Fruit fly (Drosophila melanogaster) whole organism, prepupa: ENCODE data around the gene CG9521.

Experiments used
- Blimp-1 ChIP-seq: fragments of 200-800 bp; sonication (Bioruptor generic); optimal IDR thresholded peaks from 3 replicates; lab custom pipeline; 2017; ENCODE audit warnings: missing biosample characterization, missing genetic modification characterization, mild to moderate bottlenecking, moderate library complexity, missing genetic modification reagents
- CG10669 ChIP-seq: fragments of 200-800 bp; sonication (Bioruptor generic); optimal IDR thresholded peaks from 3 replicates; lab custom pipeline; 2018; ENCODE audit warnings: missing biosample characterization, mild to moderate bottlenecking, missing genetic modification characterization, moderate library complexity
- CG11294 ChIP-seq: fragments of 200-800 bp; sonication (Bioruptor generic); IDR thresholded peaks from 2 replicates; pipeline ENCODE4 v1.3.6; 2022; ENCODE audit warnings: missing biosample characterization, missing genetic modification characterization
- CG11762 ChIP-seq: fragments of 200-800 bp; sonication (Bioruptor generic); optimal IDR thresholded peaks from 3 replicates; lab custom pipeline; 2016; ENCODE audit warnings: missing biosample characterization, missing genetic modification characterization; ENCODE audit not compliant: insufficient read depth
- CG11902 ChIP-seq: fragments of 200-800 bp; sonication (Bioruptor generic); optimal IDR thresholded peaks from 3 replicates; lab custom pipeline; 2016; ENCODE audit warnings: missing biosample characterization, missing genetic modification characterization
- CG1621 ChIP-seq: fragments of 200-800 bp; sonication (Bioruptor generic); optimal IDR thresholded peaks from 3 replicates; lab custom pipeline; 2018; ENCODE audit warnings: missing biosample characterization, mild to moderate bottlenecking, missing genetic modification characterization
- CG16779 ChIP-seq: fragments of 200-800 bp; sonication (Bioruptor generic); optimal IDR thresholded peaks from 3 replicates; lab custom pipeline; 2017; ENCODE audit warnings: missing biosample characterization, mild to moderate bottlenecking, missing genetic modification characterization
- CG31627 ChIP-seq: fragments of 200-800 bp; sonication (Bioruptor generic); optimal IDR thresholded peaks from 3 replicates; lab custom pipeline; 2016; ENCODE audit warnings: missing biosample characterization, missing genetic modification characterization
- CG32006 ChIP-seq: fragments of 200-800 bp; sonication (Bioruptor generic); optimal IDR thresholded peaks from 3 replicates; lab custom pipeline; 2017; ENCODE audit warnings: missing biosample characterization, mild to moderate bottlenecking, missing genetic modification characterization
- CG34406 ChIP-seq: fragments of 200-800 bp; sonication (Bioruptor generic); optimal IDR thresholded peaks from 3 replicates; lab custom pipeline; 2016; ENCODE audit warnings: missing biosample characterization, missing genetic modification characterization
- CG4318 ChIP-seq: fragments of 200-800 bp; sonication (Bioruptor generic); optimal IDR thresholded peaks from 3 replicates; lab custom pipeline; 2017; ENCODE audit warnings: missing biosample characterization, mild to moderate bottlenecking, missing genetic modification characterization
- CG6276 ChIP-seq: fragments of 200-800 bp; sonication (Bioruptor generic); optimal IDR thresholded peaks from 2 replicates; lab custom pipeline; 2017; ENCODE audit warnings: missing biosample characterization, mild to moderate bottlenecking, missing genetic modification characterization
- CG6792 ChIP-seq: fragments of 200-800 bp; sonication (Bioruptor generic); optimal IDR thresholded peaks from 3 replicates; lab custom pipeline; 2016; ENCODE audit warnings: missing biosample characterization, missing genetic modification characterization
- CG6808 ChIP-seq: fragments of 200-800 bp; sonication (Bioruptor generic); optimal IDR thresholded peaks from 3 replicates; lab custom pipeline; 2017; ENCODE audit warnings: missing biosample characterization, missing genetic modification characterization, mild to moderate bottlenecking, moderate library complexity, missing genetic modification reagents
- CG7368 ChIP-seq: fragments of 200-800 bp; sonication (Bioruptor generic); optimal IDR thresholded peaks from 3 replicates; lab custom pipeline; 2016; ENCODE audit warnings: missing biosample characterization, missing genetic modification characterization
- CG8119 ChIP-seq: fragments of 200-800 bp; sonication (Bioruptor generic); IDR thresholded peaks from 3 replicates; pipeline ENCODE4 v1.3.6; 2022; ENCODE audit warnings: missing biosample characterization, missing genetic modification characterization
- CG8319 ChIP-seq: fragments of 200-800 bp; sonication (Bioruptor generic); optimal IDR thresholded peaks from 3 replicates; lab custom pipeline; 2016; ENCODE audit warnings: missing biosample characterization, missing genetic modification characterization
- CG8632 ChIP-seq: fragments of 200-800 bp; sonication (Bioruptor generic); optimal IDR thresholded peaks from 3 replicates; lab custom pipeline; 2016; ENCODE audit warnings: missing biosample characterization, missing genetic modification characterization
- CG9139 ChIP-seq: fragments of 200-800 bp; sonication (Bioruptor generic); optimal IDR thresholded peaks from 3 replicates; lab custom pipeline; 2017; ENCODE audit warnings: missing biosample characterization, mild to moderate bottlenecking, missing genetic modification characterization
- Eip75B ChIP-seq: fragments of 200-800 bp; sonication (Bioruptor generic); optimal IDR thresholded peaks from 3 replicates; lab custom pipeline; 2016; ENCODE audit warnings: missing biosample characterization, missing genetic modification characterization
- Eip78C ChIP-seq: fragments of 200-800 bp; sonication (Bioruptor generic); peaks from one replicate; lab custom pipeline; 2016; ENCODE audit warnings: missing biosample characterization, missing genetic modification characterization
- Eip93F ChIP-seq: fragments of 200-800 bp; sonication (Bioruptor generic); optimal IDR thresholded peaks from 2 replicates; lab custom pipeline; 2016; ENCODE audit warnings: missing biosample characterization, mild to moderate bottlenecking, missing genetic modification characterization
- Ets21C ChIP-seq: fragments of 200-800 bp; sonication (Bioruptor generic); optimal IDR thresholded peaks from 3 replicates; lab custom pipeline; 2016; ENCODE audit warnings: missing biosample characterization, missing genetic modification characterization
- Ets96B ChIP-seq: fragments of 200-800 bp; optimal IDR thresholded peaks from 2 replicates; lab custom pipeline; 2019; ENCODE audit warnings: missing biosample characterization, mild to moderate bottlenecking, missing genetic modification characterization, moderate library complexity
- Gug ChIP-seq: fragments of 200-800 bp; sonication (Bioruptor generic); IDR thresholded peaks from 2 replicates; pipeline ENCODE4 v1.3.6; 2022; ENCODE audit warnings: missing biosample characterization, missing genetic modification characterization
- Hr38 ChIP-seq: sonication (Bioruptor generic); optimal IDR thresholded peaks from 2 replicates; lab custom pipeline; 2016; ENCODE audit warnings: missing biosample characterization, missing genetic modification characterization
- Hr39 ChIP-seq: fragments of 200-800 bp; sonication (Bioruptor generic); optimal IDR thresholded peaks from 2 replicates; lab custom pipeline; 2016; ENCODE audit warnings: missing biosample characterization, missing genetic modification characterization
- Hr4 ChIP-seq: fragments of 200-800 bp; sonication (Bioruptor generic); optimal IDR thresholded peaks from 3 replicates; lab custom pipeline; 2016; ENCODE audit warnings: missing biosample characterization, missing genetic modification characterization
- Lpt ChIP-seq: fragments of 200-800 bp; sonication (Bioruptor generic); optimal IDR thresholded peaks from 3 replicates; lab custom pipeline; 2016; ENCODE audit warnings: missing biosample characterization, missing genetic modification characterization
- OdsH ChIP-seq: fragments of 200-800 bp; sonication (Bioruptor generic); optimal IDR thresholded peaks from 3 replicates; lab custom pipeline; 2016; ENCODE audit warnings: missing biosample characterization, missing genetic modification characterization
- Smox ChIP-seq: fragments of 200-800 bp; sonication (Bioruptor generic); optimal IDR thresholded peaks from 3 replicates; lab custom pipeline; 2016; ENCODE audit warnings: missing biosample characterization, missing genetic modification characterization
- Sox15 ChIP-seq: fragments of 200-800 bp; sonication (Bioruptor generic); optimal IDR thresholded peaks from 3 replicates; lab custom pipeline; 2016; ENCODE audit warnings: missing biosample characterization, missing genetic modification characterization
- achi ChIP-seq: fragments of 200-800 bp; sonication (Bioruptor generic); optimal IDR thresholded peaks from 3 replicates; lab custom pipeline; 2016; ENCODE audit warnings: missing biosample characterization, missing genetic modification characterization
- acj6 ChIP-seq: fragments of 200-800 bp; sonication (Bioruptor generic); optimal IDR thresholded peaks from 3 replicates; lab custom pipeline; 2016; ENCODE audit warnings: missing biosample characterization, missing genetic modification characterization
- dac ChIP-seq: fragments of 200-800 bp; sonication (Bioruptor generic); optimal IDR thresholded peaks from 2 replicates; lab custom pipeline; 2017; ENCODE audit warnings: missing biosample characterization, mild to moderate bottlenecking, missing genetic modification characterization
- dsx ChIP-seq: fragments of 200-800 bp; optimal IDR thresholded peaks from 3 replicates; lab custom pipeline; 2019; ENCODE audit warnings: missing biosample characterization, mild to moderate bottlenecking, missing genetic modification characterization, moderate library complexity; ENCODE audit not compliant: poor library complexity, severe bottlenecking
- eg ChIP-seq: fragments of 200-800 bp; sonication (Bioruptor generic); IDR thresholded peaks from 3 replicates; pipeline ENCODE4 v1.3.6; 2022; ENCODE audit warnings: missing biosample characterization, missing genetic modification characterization
- esn ChIP-seq: fragments of 200-800 bp; sonication (Bioruptor generic); optimal IDR thresholded peaks from 2 replicates; lab custom pipeline; 2016; ENCODE audit warnings: missing biosample characterization, mild to moderate bottlenecking, missing genetic modification characterization, moderate library complexity
- fd85E ChIP-seq: fragments of 200-800 bp; sonication (Bioruptor generic); optimal IDR thresholded peaks from 3 replicates; lab custom pipeline; 2016; ENCODE audit warnings: missing biosample characterization, missing genetic modification characterization
- fkh ChIP-seq: fragments of 200-800 bp; sonication (Bioruptor generic); optimal IDR thresholded peaks from 3 replicates; lab custom pipeline; 2017; ENCODE audit warnings: missing biosample characterization, mild to moderate bottlenecking, missing genetic modification characterization, moderate library complexity
- lz ChIP-seq: fragments of 200-800 bp; sonication (Bioruptor generic); optimal IDR thresholded peaks from 3 replicates; lab custom pipeline; 2016; ENCODE audit warnings: missing biosample characterization, missing genetic modification characterization
- net ChIP-seq: fragments of 200-800 bp; sonication (Bioruptor generic); optimal IDR thresholded peaks from 3 replicates; lab custom pipeline; 2016; ENCODE audit warnings: missing biosample characterization, missing genetic modification characterization
- pdm3 ChIP-seq: fragments of 200-800 bp; sonication (Bioruptor generic); optimal IDR thresholded peaks from 3 replicates; lab custom pipeline; 2016; ENCODE audit warnings: missing biosample characterization, missing genetic modification characterization
- salr ChIP-seq, 2 experiments: fragments of 200-800 bp; sonication (Bioruptor generic); optimal IDR thresholded peaks; 3 replicates each; lab custom pipeline; 2016 to 2018; ENCODE audit warnings: missing biosample characterization in 2 of 2, missing genetic modification characterization in 2 of 2, mild to moderate bottlenecking in 1 of 2
- ss ChIP-seq, 2 experiments: fragments of 200-800 bp; sonication (Bioruptor generic); optimal IDR thresholded peaks; 2 replicates in 1 of 2; 3 replicates in 1 of 2; lab custom pipeline; 2017 to 2018; ENCODE audit warnings: mild to moderate bottlenecking in 2 of 2, missing biosample characterization in 2 of 2, missing genetic modification characterization in 2 of 2, moderate library complexity in 1 of 2
- svp ChIP-seq: fragments of 200-800 bp; sonication (Bioruptor generic); peaks from one replicate; lab custom pipeline; 2016; ENCODE audit warnings: missing biosample characterization, missing genetic modification characterization
- topi ChIP-seq: fragments of 200-800 bp; sonication (Bioruptor generic); optimal IDR thresholded peaks from 3 replicates; lab custom pipeline; 2016; ENCODE audit warnings: missing biosample characterization, missing genetic modification characterization
- vri ChIP-seq: fragments of 200-800 bp; sonication (Bioruptor generic); optimal IDR thresholded peaks from 3 replicates; lab custom pipeline; 2016; ENCODE audit warnings: missing biosample characterization, mild to moderate bottlenecking, missing genetic modification characterization

CG9521 gene

DNA sequence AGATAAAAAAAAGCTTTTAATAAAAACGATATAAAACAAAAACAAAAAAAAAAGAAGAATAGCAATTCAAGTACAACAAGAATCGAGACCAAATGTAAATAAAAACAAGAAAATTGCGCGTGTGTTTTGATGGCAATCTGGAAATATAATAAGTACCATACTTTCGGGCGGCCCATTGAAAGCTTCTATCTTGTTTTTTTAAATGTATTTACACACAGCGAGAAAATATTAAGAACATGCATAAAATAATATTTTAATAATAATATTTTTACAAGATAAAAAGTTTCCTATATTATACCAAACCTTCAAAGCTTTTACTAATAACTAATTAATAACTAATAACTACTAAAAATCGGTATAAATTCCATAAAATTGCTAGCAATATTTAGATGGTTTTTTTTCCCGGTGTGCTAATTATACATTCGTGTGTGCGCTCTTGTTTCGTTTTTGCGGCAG is 12.6 kb downstream of the CG9521 start (continued):
- TF ChIP-seq ss (GFP tag; optimal IDR thresholded peaks at IDR 0.05; lab: Kevin White, UChicago) (peak; percentile 64 to 73), esn (peak; percentile 31), Eip78C (peak; percentile 90), Ets96B (tag; lab: Kevin White, UChicago) (peak; percentile 48), Sox15 (GFP tag; lab: Kevin White, UChicago) (no peak), vri (no peak), CG32006 (GFP tag; lab: Kevin White, UChicago) (peak; percentile 52), Eip75B (GFP tag; lab: Kevin White, UChicago) (peak; percentile 52), lz (GFP tag; lab: Kevin White, UChicago) (no peak), CG8632 (GFP tag; lab: Kevin White, UChicago) (peak; percentile 54), Blimp-1 (GFP tag; lab: Kevin White, UChicago) (no peak), dac (GFP tag; lab: Kevin White, UChicago) (no peak), CG10669 (GFP tag; lab: Kevin White, UChicago) (peak; percentile 51), acj6 (GFP tag; lab: Kevin White, UChicago) (peak; percentile 36), CG11902 (GFP tag; lab: Kevin White, UChicago) (no peak), net (GFP tag; lab: Kevin White, UChicago) (peak; percentile 39), CG6276 (GFP tag; lab: Kevin White, UChicago) (peak; percentile 36), fd85E (GFP tag; lab: Kevin White, UChicago) (no peak), Eip93F (GFP tag; lab: Kevin White, UChicago) (no peak), CG6808 (peak; percentile 70), Hr4 (GFP tag; lab: Kevin White, UChicago) (no peak), achi (GFP tag; lab: Kevin White, UChicago) (peak; percentile 35), CG11294 (no peak), topi (GFP tag; lab: Kevin White, UChicago) (peak; percentile 5), CG9139 (GFP tag; lab: Kevin White, UChicago) (peak; percentile 42), pdm3 (GFP tag; lab: Kevin White, UChicago) (peak; percentile 28)

- TF ChIP-seq CG34406 (GFP tag; lab: Kevin White, UChicago), result no peak
- TF ChIP-seq Hr38, result no peak
- no peak for TF ChIP-seq CG6276 (GFP tag; lab: Kevin White, UChicago)
- TF ChIP-seq CG31627 (GFP tag; lab: Kevin White, UChicago), result peak; percentile 46
- no peak for TF ChIP-seq Gug (GFP tag; lab: Robert Waterston, UW)
- TF ChIP-seq Smox (GFP tag; lab: Kevin White, UChicago), result no peak
- peak; percentile 19 for TF ChIP-seq acj6 (GFP tag; lab: Kevin White, UChicago)
- TF ChIP-seq CG6792 (GFP tag; lab: Kevin White, UChicago), result no peak
- peak; percentile 21 for TF ChIP-seq CG7368
- no peak for TF ChIP-seq dac (GFP tag; lab: Kevin White, UChicago)
- no peak for TF ChIP-seq Ets21C
- no peak for TF ChIP-seq CG8319
- TF ChIP-seq CG16779 (tag; lab: Kevin White, UChicago), result no peak
- peak; percentile 5 for TF ChIP-seq Hr4 (GFP tag; lab: Kevin White, UChicago)
- peak; percentile 65 for TF ChIP-seq svp (GFP tag; lab: Kevin White, UChicago)
- no peak for TF ChIP-seq CG11762 (GFP tag; lab: Kevin White, UChicago)
- TF ChIP-seq CG8632 (GFP tag; lab: Kevin White, UChicago), result peak; percentile 14
- peak; percentile 80 for TF ChIP-seq eg
- peak; percentile 57 for TF ChIP-seq fkh (GFP tag; lab: Kevin White, UChicago)
- TF ChIP-seq CG1621 (tag; lab: Kevin White, UChicago), result peak; percentile 28
- TF ChIP-seq CG11902 (GFP tag; lab: Kevin White, UChicago), result no peak
- TF ChIP-seq dsx (GFP tag; lab: Kevin White, UChicago), result no peak
- TF ChIP-seq CG4318 (GFP tag; lab: Kevin White, UChicago), result no peak
- TF ChIP-seq CG10669 (GFP tag; lab: Kevin White, UChicago), result no peak
- TF ChIP-seq Eip75B (GFP tag; lab: Kevin White, UChicago), result peak; percentile 16
- peak; percentile 19 for TF ChIP-seq vri
- TF ChIP-seq CG11294, result 0 out of 2 replicates have a peak, but pooled peaks have one; percentile 50
- TF ChIP-seq Hr39 (GFP tag; lab: Kevin White, UChicago), result peak; percentile 53
- TF ChIP-seq Lpt (GFP tag; lab: Kevin White, UChicago), result no peak
- peak; percentile 30; the same call in 2 of the 3 replicates for TF ChIP-seq CG8119
- TF ChIP-seq OdsH (GFP tag; lab: Kevin White, UChicago), result peak; percentile 3
- TF ChIP-seq salr (GFP tag; optimal IDR thresholded peaks at IDR 0.05; lab: Kevin White, UChicago), result no peak
- peak; percentile 46 for TF ChIP-seq achi (GFP tag; lab: Kevin White, UChicago)
These were observed 13.2 kb downstream of the CG9521 start for dm6 chrX:14839739-14840347.
